Worm (Caenorhabditis elegans): ENCODE measurements around the gene msp-10.

msp-10 gene

ce11 chrIV:9857952-9858488 is 20.6 kb downstream of the msp-10 start, which contains the start of gene npp-1 (continued):
- TF ChIP-seq nhr-90 (tag; optimal IDR thresholded peaks at IDR 0.05; ENCODE audit: poor library complexity): peak; percentile 17
- TF ChIP-seq mef-2 (tag; optimal IDR thresholded peaks at IDR 0.05): no peak
- TF ChIP-seq pax-3 (tag; optimal IDR thresholded peaks at IDR 0.05): no peak
- no peak for TF ChIP-seq unc-30 (tag; optimal IDR thresholded peaks at IDR 0.05)
- no peak for TF ChIP-seq ama-1 (optimal IDR thresholded peaks at IDR 0.05)
- TF ChIP-seq grh-1 (GFP tag; IDR thresholded peaks at IDR 0.05): no peak
- peak; percentile 49 to 69 (median 49) for TF ChIP-seq dpl-1 (GFP tag; optimal IDR thresholded peaks at IDR 0.05)
- TF ChIP-seq lir-3 (tag; optimal IDR thresholded peaks at IDR 0.05; ENCODE audit: poor library complexity): peak; percentile 46
- no peak for TF ChIP-seq hlh-4 (tag; optimal IDR thresholded peaks at IDR 0.05)
- TF ChIP-seq irx-1 (tag; optimal IDR thresholded peaks at IDR 0.05): no peak
- TF ChIP-seq nhr-20 (tag; optimal IDR thresholded peaks at IDR 0.05): peak; percentile 37
- peak; percentile 10; the same call in 1 of the 2 replicates for TF ChIP-seq isw-1 (GFP tag; IDR thresholded peaks at IDR 0.05)
- no peak for TF ChIP-seq fkh-8 (tag; optimal IDR thresholded peaks at IDR 0.05)
- TF ChIP-seq ztf-11 (tag; optimal IDR thresholded peaks at IDR 0.05): no peak
- TF ChIP-seq nhr-77 (tag; optimal IDR thresholded peaks at IDR 0.05): no peak
- no peak for TF ChIP-seq zag-1 (tag; optimal IDR thresholded peaks at IDR 0.05)
- TF ChIP-seq sox-4 (tag; optimal IDR thresholded peaks at IDR 0.05): no peak
- TF ChIP-seq snpc-4 (tag; optimal IDR thresholded peaks at IDR 0.05): no peak
- no peak for TF ChIP-seq fkh-10 (GFP tag; optimal IDR thresholded peaks at IDR 0.05)
- no peak for TF ChIP-seq fos-1 (tag; optimal IDR thresholded peaks at IDR 0.05)
- TF ChIP-seq pqm-1 (tag; optimal IDR thresholded peaks at IDR 0.05): no peak
- no peak for TF ChIP-seq C04F5.9 (tag; optimal IDR thresholded peaks at IDR 0.05)
- no peak for TF ChIP-seq unc-98 (GFP tag; IDR thresholded peaks at IDR 0.05)
- TF ChIP-seq ztf-4 (tag; optimal IDR thresholded peaks at IDR 0.05): no peak
- TF ChIP-seq aha-1 (tag; optimal IDR thresholded peaks at IDR 0.05): no peak
- peak; percentile 9 for TF ChIP-seq F16B12.6 (tag; optimal IDR thresholded peaks at IDR 0.05)
- no peak for TF ChIP-seq vab-15 (tag; optimal IDR thresholded peaks at IDR 0.05)
- no peak for TF ChIP-seq ces-1 (GFP tag; optimal IDR thresholded peaks at IDR 0.05)
- TF ChIP-seq tbx-2 (tag; optimal IDR thresholded peaks at IDR 0.05): no peak
- TF ChIP-seq ceh-8 (GFP tag; optimal IDR thresholded peaks at IDR 0.05): no peak
- TF ChIP-seq nhr-237 (tag; optimal IDR thresholded peaks at IDR 0.05): no peak
- TF ChIP-seq lin-13 (GFP tag; optimal IDR thresholded peaks at IDR 0.05): peak; percentile 35
- no peak for TF ChIP-seq mep-1 (tag; optimal IDR thresholded peaks at IDR 0.05)
- no peak for TF ChIP-seq zip-4 (GFP tag; optimal IDR thresholded peaks at IDR 0.05)
- peak; percentile 43 for TF ChIP-seq rnt-1 (tag; optimal IDR thresholded peaks at IDR 0.05)
- no peak for TF ChIP-seq egl-13 (tag; optimal IDR thresholded peaks at IDR 0.05)
- no peak for TF ChIP-seq pag-3 (tag; optimal IDR thresholded peaks at IDR 0.05; ENCODE audit: borderline replicate concordance, insufficient read depth)
- TF ChIP-seq nhr-84 (tag; optimal IDR thresholded peaks at IDR 0.05): no peak
- peak; percentile 34 to 81 for TF ChIP-seq lin-35 (GFP tag; optimal IDR thresholded peaks at IDR 0.05)
- TF ChIP-seq ceh-63 (GFP tag; optimal IDR thresholded peaks at IDR 0.05): no peak

DNA sequence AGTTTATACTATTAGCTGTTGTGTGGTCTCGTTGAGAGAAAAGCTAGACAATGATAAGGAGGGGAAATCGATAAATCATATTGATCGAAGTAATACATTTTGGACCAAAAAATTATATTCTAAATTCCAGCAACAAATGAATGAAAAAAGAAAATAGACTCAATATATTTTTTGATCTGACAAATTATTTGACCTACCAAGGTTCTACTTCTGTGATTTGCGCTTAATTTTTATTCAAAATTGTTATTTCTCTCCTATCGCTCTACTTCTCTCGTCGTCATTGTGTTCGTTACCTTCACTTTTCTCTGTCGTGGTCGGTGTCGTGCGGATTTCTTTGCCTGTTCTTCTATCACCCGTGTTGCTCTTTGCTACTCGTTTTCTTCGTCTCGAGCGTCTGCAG is 21.5 kb downstream of the msp-10 start:
- TF ChIP-seq C16A3.4 (tag; optimal IDR thresholded peaks at IDR 0.05) (no peak), egl-13 (tag; optimal IDR thresholded peaks at IDR 0.05) (no peak), efl-1 (optimal IDR thresholded peaks at IDR 0.05) (no peak), efl-1 (GFP tag; optimal IDR thresholded peaks at IDR 0.05 in 1 of 2) (no peak), nhr-237 (tag; optimal IDR thresholded peaks at IDR 0.05) (no peak), vab-15 (tag; optimal IDR thresholded peaks at IDR 0.05) (no peak), rnt-1 (tag; optimal IDR thresholded peaks at IDR 0.05) (no peak), zag-1 (tag; optimal IDR thresholded peaks at IDR 0.05) (no peak), mef-2 (tag; optimal IDR thresholded peaks at IDR 0.05) (no peak)

Measured in whole organism, L1 larva.